Fruit fly (Drosophila melanogaster) whole organism, larva: ENCODE results near the gene CG43800.

Experiments used
- noc ChIP-seq: fragments of 200-800 bp; sonication (Bioruptor generic); optimal IDR thresholded peaks from 3 replicates; lab custom pipeline; 2019; ENCODE audit warnings: missing biosample characterization, mild to moderate bottlenecking, missing genetic modification characterization, moderate library complexity

CG43800 gene

DNA sequence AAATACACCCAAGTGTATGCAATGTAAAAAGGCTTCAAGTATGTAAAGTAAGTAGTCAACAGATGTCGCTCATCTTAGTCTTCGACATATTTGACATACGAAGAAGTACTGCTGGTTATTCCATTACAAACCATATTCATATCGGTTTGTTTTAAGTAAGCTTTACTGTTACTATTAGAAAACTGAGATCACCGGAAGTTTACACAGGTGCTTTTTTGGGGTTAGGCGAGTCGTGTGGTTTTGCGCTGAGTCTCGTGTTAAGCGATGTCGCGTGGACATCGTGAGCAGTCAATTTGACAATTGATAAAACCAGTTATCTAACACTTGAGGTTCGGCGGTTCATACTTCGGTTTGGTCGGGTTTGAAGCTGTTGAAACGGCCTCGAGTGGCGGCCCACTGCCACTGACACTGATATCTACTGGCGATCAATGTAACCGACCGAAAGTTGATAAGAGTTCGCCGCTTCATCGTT, 22.1 kb upstream of the CG43800 start:
- TF ChIP-seq noc (tag; lab: Kevin White, UChicago) = no peak

dm6 chr2L:7252882-7253281, 20.3 kb upstream of the CG43800 start, which contains the start of gene CG13786:
CG13786 (minus strand) TSS chr2L:7252982.
- TF ChIP-seq noc (tag; lab: Kevin White, UChicago) = no peak

dm6 chr2L:7249293-7249819, 16.7 kb upstream of the CG43800 start, which contains the start of gene Ndae1:
Ndae1 (minus strand) TSS chr2L:7249343.
- TF ChIP-seq noc (tag; lab: Kevin White, UChicago) = no peak

dm6 chr2L:7248114-7248513, 15.5 kb upstream of the CG43800 start:
- TF ChIP-seq noc (tag; lab: Kevin White, UChicago) = no peak

dm6 chr2L:7242240-7242793, 9.7 kb upstream of the CG43800 start:
- TF ChIP-seq noc (tag; lab: Kevin White, UChicago) = peak; percentile 91

- TF ChIP-seq noc (tag; lab: Kevin White, UChicago) = no peak
These were observed 8.9 kb upstream of the CG43800 start for dm6 chr2L:7241499-7241898.

DNA sequence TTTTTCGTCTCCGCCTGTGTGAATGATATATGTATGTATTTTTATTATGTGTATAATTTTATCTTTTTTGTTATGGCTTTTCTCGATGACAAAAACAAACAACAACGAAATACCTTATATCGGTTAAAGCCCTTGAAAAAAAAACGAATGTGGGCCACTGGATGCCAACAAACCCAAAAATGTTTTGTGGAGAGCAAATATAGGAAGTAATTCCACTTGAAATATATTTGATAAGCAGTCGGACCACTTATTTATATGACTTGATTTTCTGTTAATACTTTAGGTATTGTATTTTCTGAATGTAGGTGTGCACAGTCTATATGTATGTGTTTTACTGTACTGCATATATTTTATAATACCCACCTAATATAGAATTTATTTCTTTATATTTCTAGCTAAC, 8.4 kb upstream of the CG43800 start:
- TF ChIP-seq noc (tag; lab: Kevin White, UChicago) = no peak

dm6 chr2L:7240311-7240710, 7.7 kb upstream of the CG43800 start:
- TF ChIP-seq noc (tag; lab: Kevin White, UChicago) = peak; percentile 54

DNA sequence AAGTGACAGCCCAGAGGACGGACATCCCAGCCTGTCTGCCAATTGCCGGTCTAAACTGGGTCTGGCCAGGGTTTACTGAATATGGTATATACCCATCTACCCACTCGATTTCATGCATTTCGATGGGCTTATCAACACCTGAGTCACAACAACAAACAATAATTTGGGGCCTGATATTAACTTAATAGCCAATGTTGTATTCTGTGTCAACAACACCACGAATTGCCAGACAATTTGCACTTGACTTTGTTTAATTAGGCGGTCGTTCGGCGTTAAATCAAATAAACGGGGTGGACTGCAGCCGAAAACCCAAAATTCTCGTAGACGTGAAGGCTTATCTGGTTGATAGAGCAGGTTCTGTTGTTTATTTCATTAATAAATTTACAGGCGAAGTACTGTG, 6.7 kb upstream of the CG43800 start:
- peak; percentile 94 for TF ChIP-seq noc (tag; lab: Kevin White, UChicago)

DNA sequence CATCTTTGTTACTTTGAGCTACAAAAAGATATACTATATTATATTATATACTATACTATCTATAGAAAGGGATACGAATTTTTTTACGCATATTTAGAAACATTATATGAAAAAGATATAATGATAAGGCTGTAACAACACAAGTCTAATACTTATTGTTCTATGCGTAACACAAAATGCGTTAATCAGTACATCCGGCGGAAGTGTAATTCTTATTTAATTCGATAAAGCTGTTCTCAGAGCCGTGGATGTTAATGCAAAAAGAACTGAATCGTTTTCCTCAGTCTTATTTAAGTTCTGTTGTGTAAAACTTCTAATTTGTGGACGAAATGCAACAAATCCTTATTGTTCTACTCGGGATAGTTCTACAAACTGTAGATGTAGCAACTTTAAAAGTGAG, 5.2 kb downstream of the CG43800 start, which contains the start of gene CG43799:
TSS of gene CG43799 (plus strand) at position 301 of the 400 bp plus-strand sequence.
- TF ChIP-seq noc (tag; lab: Kevin White, UChicago) = no peak

DNA sequence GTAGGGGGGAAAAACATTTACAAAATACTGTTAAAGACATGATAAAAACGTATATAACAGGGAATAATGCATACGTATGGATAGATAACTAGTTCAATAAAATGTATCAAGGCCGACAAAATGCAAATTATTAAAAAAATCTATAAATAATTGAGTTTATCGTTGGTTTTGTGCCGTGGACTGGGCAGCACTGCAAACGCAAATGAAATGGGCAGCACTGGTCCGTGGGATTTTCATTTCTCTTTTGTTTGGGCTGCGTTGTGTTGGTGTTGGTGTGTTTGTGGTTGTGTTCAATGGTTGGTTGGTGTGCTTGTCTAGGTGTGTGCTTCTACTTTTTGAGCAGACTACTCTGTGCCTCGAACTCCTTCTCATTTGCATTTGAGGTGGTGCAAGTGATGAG, 6.0 kb downstream of the CG43800 start:
- no peak for TF ChIP-seq noc (tag; lab: Kevin White, UChicago)

dm6 chr2L:7222829-7223272, 9.8 kb downstream of the CG43800 start, which contains the start of gene mEFG1:
mEFG1 (minus strand) TSS chr2L:7223081.
- no peak for TF ChIP-seq noc (tag; lab: Kevin White, UChicago)

DNA sequence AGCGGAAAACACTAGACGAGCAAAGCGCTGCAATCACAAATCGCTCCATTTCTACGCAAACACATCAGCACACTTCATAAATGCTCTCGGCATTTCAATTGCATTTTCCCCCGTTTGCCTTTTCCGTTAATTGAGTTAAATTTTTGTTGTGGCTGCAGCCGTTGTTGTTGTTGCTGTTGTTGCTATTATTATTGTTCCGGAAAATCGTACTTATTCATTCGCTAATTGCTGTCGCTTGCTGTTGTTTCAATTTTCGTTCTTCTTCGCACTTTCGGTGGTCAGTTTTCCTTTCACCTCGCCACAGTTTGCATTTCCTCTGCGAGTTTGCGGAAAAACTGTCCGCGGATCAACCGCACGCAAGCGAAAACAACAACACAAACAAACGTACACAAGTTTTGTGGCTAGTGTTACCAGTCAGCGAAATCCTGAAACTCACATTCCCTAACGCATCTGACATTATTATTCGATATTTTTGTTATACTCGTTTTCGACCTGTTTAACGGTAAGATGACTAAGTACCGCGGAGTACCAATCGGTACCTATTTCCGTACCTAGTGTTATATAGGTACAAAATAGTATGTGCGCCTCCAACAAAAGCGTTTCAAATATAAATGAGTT, 12.9 kb downstream of the CG43800 start, which contains the start of gene CG13784:
TSS of gene CG13784 (minus strand) at position 384 of the 618 bp plus-strand sequence.
- peak; percentile 20 for TF ChIP-seq noc (tag; lab: Kevin White, UChicago)

DNA sequence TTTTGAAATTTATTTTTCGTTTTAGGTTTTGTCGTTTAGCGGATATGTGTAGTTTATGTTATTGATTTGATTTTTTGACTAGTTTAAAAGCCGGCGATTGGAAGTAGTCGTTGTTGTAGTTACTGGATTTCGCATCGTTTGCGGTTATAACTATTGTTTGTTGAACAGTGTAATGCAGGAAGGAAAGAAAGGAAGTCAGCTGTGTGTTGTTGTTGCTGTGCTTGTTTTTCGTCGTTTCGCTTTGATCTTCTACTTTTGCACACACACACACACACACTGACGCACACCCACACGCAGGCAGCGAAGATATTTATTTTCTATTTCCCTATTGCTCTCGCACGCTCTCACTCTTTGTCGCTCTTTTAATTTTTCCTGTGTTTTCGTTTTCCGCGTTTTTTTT, 13.4 kb downstream of the CG43800 start:
- no peak for TF ChIP-seq noc (tag; lab: Kevin White, UChicago)

DNA sequence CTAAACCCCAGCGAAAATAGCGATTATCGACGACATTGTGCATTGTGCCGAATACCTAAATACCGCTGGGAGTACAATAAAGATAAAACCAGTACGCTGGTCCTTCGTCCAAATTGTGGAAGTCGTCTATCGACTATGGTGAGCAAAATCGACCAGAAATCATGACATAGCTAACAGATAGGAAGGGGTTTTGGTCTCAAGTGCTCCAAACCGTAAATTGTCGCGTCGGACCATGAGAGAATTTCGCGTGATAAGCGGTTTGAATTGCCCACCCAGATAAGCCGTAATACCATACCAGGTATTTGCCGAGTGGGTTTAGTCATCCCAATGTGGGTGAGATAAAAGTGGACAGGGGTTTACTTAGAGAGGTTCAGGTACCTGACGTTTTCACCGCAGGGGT, 14.7 kb downstream of the CG43800 start:
- TF ChIP-seq noc (tag; lab: Kevin White, UChicago) = peak; percentile 4

dm6 chr2L:7217059-7217458, 15.6 kb downstream of the CG43800 start:
- TF ChIP-seq noc (tag; lab: Kevin White, UChicago) = no peak

DNA sequence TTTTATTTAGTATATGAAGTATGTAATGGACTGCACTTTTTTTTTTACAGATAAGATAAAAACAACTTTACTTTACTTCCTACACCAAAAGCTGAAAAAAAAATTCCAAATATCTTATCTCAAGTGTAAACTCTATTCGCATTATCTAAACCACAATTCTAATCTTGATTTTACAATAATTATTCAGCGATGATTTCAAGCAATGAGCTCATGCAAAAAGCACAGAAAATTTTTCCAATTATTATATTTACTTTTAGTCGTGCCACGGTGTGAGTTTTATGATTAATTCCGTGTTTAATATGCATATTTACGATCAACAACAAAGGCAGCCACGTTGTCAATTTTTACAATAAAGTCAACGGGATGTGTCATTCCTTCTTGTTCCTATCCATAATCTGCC, 16.3 kb downstream of the CG43800 start:
- no peak for TF ChIP-seq noc (tag; lab: Kevin White, UChicago)
